Worm (Caenorhabditis elegans) whole organism, late embryonic: ENCODE results near the gene cnx-1.

Experiments used
- F13H6.1 ChIP-seq: sonication (generic microtip); optimal IDR thresholded peaks from 2 replicates; lab custom pipeline; 2016; ENCODE audit warnings: missing genetic modification characterization, missing compliant biosample characterization
- K09A11.1 ChIP-seq: sonication (generic microtip); optimal IDR thresholded peaks from 2 replicates; lab custom pipeline; 2017; ENCODE audit warnings: antibody characterized with exemption, mild to moderate bottlenecking, missing genetic modification characterization, missing compliant biosample characterization; ENCODE audit not compliant: insufficient read depth
- ceh-31 ChIP-seq: sonication (generic microtip); optimal IDR thresholded peaks from 2 replicates; lab custom pipeline; 2016; ENCODE audit warnings: missing genetic modification characterization, missing compliant biosample characterization
- ceh-34 ChIP-seq: sonication (generic microtip); optimal IDR thresholded peaks from 2 replicates; lab custom pipeline; 2016; ENCODE audit warnings: mild to moderate bottlenecking, missing genetic modification characterization, missing compliant biosample characterization
- ceh-45 ChIP-seq: fragments of 200-800 bp; sonication (Bioruptor generic); IDR thresholded peaks from 2 replicates; pipeline ENCODE4 v1.3.6; 2022; ENCODE audit warnings: missing genetic modification reagents, missing genetic modification characterization, missing compliant biosample characterization
- ceh-48 ChIP-seq: sonication (generic microtip); optimal IDR thresholded peaks from 2 replicates; lab custom pipeline; 2016; ENCODE audit warnings: missing genetic modification characterization, inconsistent platforms, missing compliant biosample characterization
- ceh-9 ChIP-seq: sonication (generic microtip); optimal IDR thresholded peaks from 2 replicates; lab custom pipeline; 2016; ENCODE audit warnings: mild to moderate bottlenecking, missing genetic modification characterization, inconsistent platforms, missing compliant biosample characterization
- dve-1 ChIP-seq: sonication (generic microtip); optimal IDR thresholded peaks from 2 replicates; lab custom pipeline; 2017; ENCODE audit warnings: antibody characterized with exemption, mild to moderate bottlenecking, missing genetic modification characterization, missing compliant biosample characterization
- hlh-6 ChIP-seq: sonication (generic microtip); optimal IDR thresholded peaks from 2 replicates; lab custom pipeline; 2016; ENCODE audit warnings: missing genotype, missing genetic modification characterization, missing compliant biosample characterization
- pag-3 ChIP-seq: sonication (generic microtip); optimal IDR thresholded peaks from 2 replicates; lab custom pipeline; 2016; ENCODE audit warnings: missing compliant biosample characterization, missing genetic modification characterization, borderline replicate concordance
- pha-4 ChIP-seq: fragments of 150-350 bp; optimal IDR thresholded peaks from 2 replicates; lab custom pipeline; 2018; ENCODE audit warnings: missing biosample characterization, missing genetic modification reagents, missing genetic modification characterization
- unc-3 ChIP-seq, 2 experiments: fragments of 200-800 bp in 1 of 2; sonication (Bioruptor generic) in 1 of 2; sonication (generic microtip) in 1 of 2; conservative IDR thresholded peaks in 1 of 2; optimal IDR thresholded peaks in 1 of 2; 2 replicates each; pipeline versions ENCODE4 v1.3.6 to Lab custom; 2016 to 2022; ENCODE audit warnings: missing compliant biosample characterization in 2 of 2, missing genetic modification characterization in 2 of 2, missing genetic modification reagents in 1 of 2
- unc-55 ChIP-seq: sonication (generic microtip); optimal IDR thresholded peaks from 2 replicates; lab custom pipeline; 2017; ENCODE audit warnings: missing biosample characterization, missing genetic modification reagents, missing genetic modification characterization

DNA sequence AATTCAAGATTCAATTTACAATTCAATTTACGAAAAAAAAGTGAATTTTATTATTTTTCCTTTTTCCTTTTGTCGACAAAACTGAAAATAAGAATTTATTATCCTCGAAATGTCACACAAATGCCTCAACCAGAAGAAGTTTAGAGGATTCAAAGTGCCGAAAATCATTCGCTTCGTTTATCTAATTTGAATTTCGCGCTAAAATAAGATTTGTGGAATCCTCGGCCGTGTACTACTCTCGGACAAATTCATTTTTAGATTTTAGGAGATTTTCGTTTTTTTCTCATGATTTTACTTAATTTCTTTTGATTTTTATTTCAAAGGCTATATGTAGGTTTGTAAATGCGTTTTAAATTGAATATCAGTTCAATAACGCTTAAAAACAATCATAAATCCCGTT is 31.7 kb upstream of the cnx-1 start:
- TF ChIP-seq F13H6.1 (tag; lab: Kevin White, UChicago) (no peak), unc-55 (GFP tag; lab: Kevin White, UChicago) (no peak), pha-4 (tag; lab: Kevin White, UChicago) (no peak), unc-3 (GFP tag; conservative IDR thresholded peaks at IDR 0.05; lab: Robert Waterston, UW) (no peak), unc-3 (tag; optimal IDR thresholded peaks at IDR 0.05; lab: Kevin White, UChicago) (no peak), K09A11.1 (tag; lab: Kevin White, UChicago) (no peak), hlh-6 (tag; lab: Kevin White, UChicago) (no peak), ceh-48 (tag; lab: Kevin White, UChicago) (no peak), dve-1 (no peak), ceh-34 (no peak), ceh-31 (tag; lab: Kevin White, UChicago) (no peak), ceh-45 (GFP tag; lab: Robert Waterston, UW) (no peak), ceh-9 (no peak), pag-3 (tag; lab: Kevin White, UChicago) (no peak)
